Worm (Caenorhabditis elegans): ENCODE measurements around the gene hip-1.

Gene hip-1

DNA sequence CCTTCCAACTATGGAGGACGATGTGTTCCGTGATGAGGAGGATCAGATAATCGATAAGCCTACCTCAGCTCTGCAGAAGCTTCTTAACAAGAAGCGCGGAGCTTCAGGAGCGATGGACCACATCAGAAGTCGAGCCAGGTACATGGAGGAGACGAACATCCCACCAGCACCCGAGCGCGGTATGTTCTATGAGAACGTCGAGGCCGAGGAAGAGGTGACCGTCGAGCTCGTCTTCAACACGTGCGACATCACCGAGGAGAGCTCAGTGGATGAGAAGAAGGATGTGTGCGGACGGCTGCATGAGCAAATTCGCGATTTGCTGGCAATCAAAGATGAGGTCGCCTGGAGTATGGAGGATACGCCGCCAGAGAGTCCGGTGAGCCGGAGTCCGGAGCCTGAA is 29.7 kb upstream of the hip-1 start:
- TF ChIP-seq syd-9 (tag; optimal IDR thresholded peaks at IDR 0.05) (no peak), ceh-22 (tag; optimal IDR thresholded peaks at IDR 0.05) (no peak), K09A11.1 (tag; optimal IDR thresholded peaks at IDR 0.05; ENCODE audit: insufficient read depth) (no peak), rnt-1 (tag; optimal IDR thresholded peaks at IDR 0.05) (no peak), T23F11.4 (GFP tag; optimal IDR thresholded peaks at IDR 0.05) (no peak), nhr-11 (tag; optimal IDR thresholded peaks at IDR 0.05) (no peak), pha-4 (tag; optimal IDR thresholded peaks at IDR 0.05) (no peak), che-1 (tag; optimal IDR thresholded peaks at IDR 0.05) (no peak), ceh-2 (tag; optimal IDR thresholded peaks at IDR 0.05) (no peak), Y22D7AL.16 (tag; optimal IDR thresholded peaks at IDR 0.05) (no peak), F13H6.1 (tag; optimal IDR thresholded peaks at IDR 0.05) (no peak), elt-2 (tag; optimal IDR thresholded peaks at IDR 0.05) (no peak), gmeb-2 (tag; optimal IDR thresholded peaks at IDR 0.05) (no peak), madf-2 (tag; optimal IDR thresholded peaks at IDR 0.05) (no peak), pag-3 (tag; optimal IDR thresholded peaks at IDR 0.05; ENCODE audit: borderline replicate concordance) (no peak), sox-4 (tag; optimal IDR thresholded peaks at IDR 0.05) (no peak), pha-2 (tag; optimal IDR thresholded peaks at IDR 0.05) (no peak), ahr-1 (tag; optimal IDR thresholded peaks at IDR 0.05) (no peak)

DNA sequence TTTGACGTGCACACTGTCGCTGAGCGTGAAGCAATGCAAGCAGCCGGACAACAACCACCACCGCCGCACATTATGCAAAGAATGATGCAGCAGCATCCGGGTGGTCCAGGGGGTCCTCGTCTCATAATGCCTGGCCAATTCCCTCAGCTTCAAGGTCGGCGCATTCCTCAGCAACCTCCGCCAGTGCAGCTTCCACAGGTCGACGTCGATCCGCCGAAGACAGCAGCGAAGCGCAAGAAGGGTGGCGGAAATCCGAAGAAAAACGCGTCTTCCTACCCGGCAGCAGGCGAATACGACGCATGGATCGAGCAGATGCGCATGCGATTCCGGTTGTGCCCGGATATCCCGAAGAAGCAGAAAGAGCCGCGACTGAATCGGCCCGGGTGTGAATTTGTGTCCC is 29.1 kb upstream of the hip-1 start:
- TF ChIP-seq C08G9.2 (tag; optimal IDR thresholded peaks at IDR 0.05) (peak; percentile 36), npax-4 (tag; optimal IDR thresholded peaks at IDR 0.05) (no peak), nhr-11 (tag; optimal IDR thresholded peaks at IDR 0.05) (no peak)

DNA sequence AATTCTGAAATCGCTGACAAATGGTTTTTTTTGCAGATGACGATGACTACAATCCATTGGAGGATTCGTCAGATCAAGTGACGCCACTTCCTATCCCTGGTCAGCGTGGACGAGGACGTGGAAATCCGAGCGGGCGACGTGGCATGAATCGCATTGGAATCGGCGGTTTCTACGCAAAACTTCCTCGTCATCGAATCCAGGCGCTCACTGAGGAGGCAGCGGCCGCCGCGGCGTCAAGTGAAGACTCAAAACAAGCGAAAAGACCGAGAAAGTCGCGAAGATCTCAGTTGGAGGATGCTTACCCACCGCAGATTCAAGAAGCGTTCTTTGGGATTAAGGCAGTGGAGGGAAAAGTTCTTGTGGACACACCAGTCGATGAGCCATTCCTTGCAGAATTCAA is 26.2 kb upstream of the hip-1 start:
- TF ChIP-seq fax-1 (tag; optimal IDR thresholded peaks at IDR 0.05) (no peak), ceh-45 (GFP tag; IDR thresholded peaks at IDR 0.05) (0 out of 2 replicates have a peak, but pooled peaks have one; percentile 18)

DNA sequence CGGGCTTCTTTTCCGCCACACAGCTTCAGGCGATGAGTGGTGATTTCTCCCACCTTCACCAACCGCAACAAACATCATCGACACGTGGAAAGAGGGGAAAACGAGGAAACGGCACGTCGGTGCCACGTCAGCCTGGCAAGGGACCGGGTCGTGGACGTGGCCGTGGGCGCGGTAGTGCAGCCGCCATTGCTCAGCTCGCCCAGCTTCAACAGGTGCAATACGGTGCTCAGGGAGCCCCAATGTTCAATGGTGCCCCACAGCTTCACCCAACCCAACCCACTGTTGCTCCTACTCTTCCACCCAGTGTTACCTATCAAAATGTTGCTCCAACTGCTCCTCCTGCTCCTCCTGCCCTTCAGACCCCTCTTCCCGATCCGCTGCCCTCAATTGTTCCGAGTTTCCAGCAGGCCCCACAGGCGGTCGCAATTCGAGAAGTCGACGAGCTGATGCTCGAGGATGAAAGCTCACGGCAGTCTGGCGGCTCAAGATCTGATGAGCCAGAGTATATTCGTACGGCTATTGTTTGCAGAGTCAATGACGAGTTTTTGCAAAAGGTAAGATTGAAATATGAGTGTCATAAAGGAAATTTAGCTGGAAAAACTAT is 23.7 kb upstream of the hip-1 start:
- TF ChIP-seq tbx-7 (tag; optimal IDR thresholded peaks at IDR 0.05) (no peak), elt-4 (tag; optimal IDR thresholded peaks at IDR 0.05) (peak; percentile 21)

DNA sequence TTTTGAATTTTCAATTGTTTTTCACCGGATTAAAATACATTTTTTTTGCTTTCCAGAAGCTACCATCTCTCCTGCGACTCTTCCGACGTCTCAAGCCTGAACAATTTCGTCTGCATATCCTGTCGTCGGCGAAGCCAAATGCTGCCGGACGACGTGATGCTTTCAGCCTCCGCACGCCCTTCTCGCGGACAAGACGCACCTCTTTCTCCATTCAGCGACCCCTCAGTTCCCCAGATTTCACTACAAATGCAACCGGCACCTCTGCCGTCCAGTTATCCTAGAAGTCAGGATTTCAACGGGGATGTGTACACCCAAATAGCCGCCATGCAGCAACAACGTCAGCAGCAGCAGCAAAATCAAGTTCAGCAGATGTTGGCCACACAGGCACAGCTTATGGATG is 22.0 kb upstream of the hip-1 start:
- TF ChIP-seq ceh-9 (tag; optimal IDR thresholded peaks at IDR 0.05) = peak; percentile 26
- no peak for TF ChIP-seq lim-6 (tag; optimal IDR thresholded peaks at IDR 0.05)

DNA sequence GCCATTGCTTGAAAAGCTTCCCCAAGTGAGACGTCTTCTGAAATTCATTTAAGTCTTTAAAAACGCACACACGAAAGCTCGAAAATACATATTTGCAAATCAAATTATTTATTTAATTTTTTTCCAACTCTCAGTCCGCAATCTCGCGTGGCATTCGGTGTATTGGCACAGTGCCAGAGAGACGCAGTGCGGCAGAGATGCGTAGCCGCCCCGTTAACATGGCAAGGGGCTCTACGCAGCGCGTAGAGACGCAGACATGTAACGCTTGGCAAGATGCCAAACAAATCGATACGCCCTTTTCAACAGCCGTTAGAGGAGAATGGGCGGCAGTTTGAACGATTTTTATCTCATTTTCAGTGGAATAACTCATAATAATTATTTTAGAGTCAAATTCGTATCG is 21.2 kb upstream of the hip-1 start, which contains the start of the genes drr-2 and set-16:
Gene drr-2 (minus strand): TSS at position 37 of the 400 bp plus-strand sequence.
Gene set-16 (plus strand): TSS at position 383 of the 400 bp plus-strand sequence.
- peak; percentile 73 for TF ChIP-seq syd-9 (tag; optimal IDR thresholded peaks at IDR 0.05)
- TF ChIP-seq dmd-4 (tag; optimal IDR thresholded peaks at IDR 0.05; ENCODE audit: borderline replicate concordance) = no peak
- peak; percentile 29 for TF ChIP-seq sox-2 (GFP tag; IDR thresholded peaks at IDR 0.05)
- TF ChIP-seq ceh-48 (tag; optimal IDR thresholded peaks at IDR 0.05) = peak; percentile 97
- TF ChIP-seq unc-55 (GFP tag; optimal IDR thresholded peaks at IDR 0.05) = peak; percentile 94
- TF ChIP-seq ceh-14 (tag; optimal IDR thresholded peaks at IDR 0.05) = peak; percentile 90
- TF ChIP-seq ets-4 (tag; optimal IDR thresholded peaks at IDR 0.05) = peak; percentile 72
- TF ChIP-seq fax-1 (tag; optimal IDR thresholded peaks at IDR 0.05) = no peak
- TF ChIP-seq unc-3 (GFP tag; conservative IDR thresholded peaks at IDR 0.05) = no peak
- TF ChIP-seq unc-3 (tag; optimal IDR thresholded peaks at IDR 0.05) = peak; percentile 41
- TF ChIP-seq ttx-3 (tag; optimal IDR thresholded peaks at IDR 0.05) = peak; percentile 19
- TF ChIP-seq ceh-2 (tag; optimal IDR thresholded peaks at IDR 0.05) = peak; percentile 12
- no peak for TF ChIP-seq pat-9 (tag; optimal IDR thresholded peaks at IDR 0.05)
- peak; percentile 63 for TF ChIP-seq ztf-16 (tag; optimal IDR thresholded peaks at IDR 0.05)
- peak; percentile 21 for TF ChIP-seq ahr-1 (tag; optimal IDR thresholded peaks at IDR 0.05)
- TF ChIP-seq elt-4 (tag; optimal IDR thresholded peaks at IDR 0.05) = no peak
- peak; percentile 97 for TF ChIP-seq nfya-1 (tag; optimal IDR thresholded peaks at IDR 0.05)
- no peak for TF ChIP-seq ceh-45 (GFP tag; IDR thresholded peaks at IDR 0.05)
- TF ChIP-seq ceh-19 (GFP tag; optimal IDR thresholded peaks at IDR 0.05) = peak; percentile 23
- TF ChIP-seq pax-1 (tag; optimal IDR thresholded peaks at IDR 0.05) = peak; percentile 91
- TF ChIP-seq che-1 (tag; optimal IDR thresholded peaks at IDR 0.05) = peak; percentile 20
- peak; percentile 66 for TF ChIP-seq pqm-1 (tag; optimal IDR thresholded peaks at IDR 0.05)
- peak; percentile 93 for TF ChIP-seq ceh-30 (tag; optimal IDR thresholded peaks at IDR 0.05)
- TF ChIP-seq ceh-6 (GFP tag; optimal IDR thresholded peaks at IDR 0.05) = peak; percentile 52
- TF ChIP-seq nhr-232 (tag; optimal IDR thresholded peaks at IDR 0.05) = no peak
